Fruit fly (Drosophila melanogaster) whole organism, wandering third instar larva: Measurements from ENCODE around the gene CG5062.

ENCODE experiments used
- CG9705 ChIP-seq: fragments of 200-800 bp; sonication (Bioruptor generic); optimal IDR thresholded peaks from 2 replicates; lab custom pipeline; 2018; ENCODE audit warnings: missing biosample characterization, mild to moderate bottlenecking, missing genetic modification characterization
- CrebA ChIP-seq: fragments of 200-800 bp; sonication (Bioruptor generic); optimal IDR thresholded peaks from 2 replicates; lab custom pipeline; 2016; ENCODE audit warnings: missing biosample characterization, mild to moderate bottlenecking, missing genetic modification characterization, borderline replicate concordance
- Dfd ChIP-seq: fragments of >200 bp; optimal IDR thresholded peaks from 2 replicates; lab custom pipeline; 2017; ENCODE audit warnings: missing biosample characterization, missing genetic modification characterization
- Hnf4 ChIP-seq: fragments of 200-800 bp; sonication (Bioruptor generic); optimal IDR thresholded peaks from 2 replicates; lab custom pipeline; 2016; ENCODE audit warnings: missing biosample characterization, mild to moderate bottlenecking, missing genetic modification characterization
- Hr78 ChIP-seq: fragments of >200 bp; optimal IDR thresholded peaks from 2 replicates; lab custom pipeline; 2017; ENCODE audit warnings: missing biosample characterization, missing genetic modification characterization
- Mio ChIP-seq: sonication (Bioruptor generic); optimal IDR thresholded peaks from 2 replicates; lab custom pipeline; 2016; ENCODE audit warnings: missing biosample characterization, missing genetic modification characterization
- Myc ChIP-seq: fragments of >200 bp; optimal IDR thresholded peaks from 2 replicates; lab custom pipeline; 2017
- Rel ChIP-seq, 2 experiments: fragments of 200-800 bp; sonication (Bioruptor generic) in 1 of 2; optimal IDR thresholded peaks; 2 replicates in 1 of 2; 3 replicates in 1 of 2; lab custom pipeline; 2016 to 2019; ENCODE audit warnings: mild to moderate bottlenecking in 2 of 2, missing biosample characterization in 2 of 2, missing genetic modification characterization in 2 of 2, moderate library complexity in 1 of 2
- Sp1 ChIP-seq: fragments of 200-800 bp; sonication (Bioruptor generic); optimal IDR thresholded peaks from 3 replicates; lab custom pipeline; 2019; ENCODE audit warnings: missing biosample characterization, mild to moderate bottlenecking, missing genetic modification characterization, moderate library complexity
- dmrt93B ChIP-seq: fragments of 200-800 bp; sonication (Bioruptor generic); optimal IDR thresholded peaks from 2 replicates; lab custom pipeline; 2018; ENCODE audit warnings: missing biosample characterization, mild to moderate bottlenecking, missing genetic modification characterization
- ey ChIP-seq: fragments of 200-800 bp; sonication (Bioruptor generic); optimal IDR thresholded peaks from 2 replicates; lab custom pipeline; 2016; ENCODE audit warnings: missing biosample characterization, missing genetic modification characterization
- foxo ChIP-seq, 2 experiments: fragments of 200-800 bp; sonication (Bioruptor generic); optimal IDR thresholded peaks; 2 replicates in 1 of 2; 3 replicates in 1 of 2; lab custom pipeline; 2016 to 2017; ENCODE audit warnings: missing biosample characterization in 2 of 2, missing genetic modification characterization in 2 of 2
- fru ChIP-seq: fragments of 200-800 bp; sonication (Bioruptor generic); optimal IDR thresholded peaks from 3 replicates; lab custom pipeline; 2016; ENCODE audit warnings: missing biosample characterization, mild to moderate bottlenecking, missing genetic modification characterization
- h ChIP-seq: fragments of 200-800 bp; sonication (Bioruptor generic); optimal IDR thresholded peaks from 3 replicates; lab custom pipeline; 2016; ENCODE audit warnings: missing biosample characterization, mild to moderate bottlenecking, missing genetic modification characterization
- psq ChIP-seq: fragments of 200-800 bp; sonication (Bioruptor generic); optimal IDR thresholded peaks from 3 replicates; lab custom pipeline; 2017; ENCODE audit warnings: missing biosample characterization, mild to moderate bottlenecking, missing genetic modification characterization, moderate library complexity
- rgr ChIP-seq: fragments of 200-800 bp; sonication (Bioruptor generic); optimal IDR thresholded peaks from 3 replicates; lab custom pipeline; 2016; ENCODE audit warnings: missing biosample characterization, mild to moderate bottlenecking, missing genetic modification characterization
- sage ChIP-seq: fragments of 200-800 bp; sonication (Bioruptor generic); optimal IDR thresholded peaks from 2 replicates; lab custom pipeline; 2016; ENCODE audit warnings: missing biosample characterization, mild to moderate bottlenecking, missing genetic modification characterization
- sv ChIP-seq: fragments of 200-800 bp; sonication (Bioruptor generic); optimal IDR thresholded peaks from 3 replicates; lab custom pipeline; 2016; ENCODE audit warnings: missing biosample characterization, missing genetic modification characterization
- usp ChIP-seq: fragments of >200 bp; optimal IDR thresholded peaks from 2 replicates; lab custom pipeline; 2017; ENCODE audit warnings: missing biosample characterization, missing genetic modification characterization
- woc ChIP-seq: sonication (Bioruptor generic); optimal IDR thresholded peaks from 2 replicates; lab custom pipeline; 2016; ENCODE audit warnings: missing biosample characterization, mild to moderate bottlenecking, missing genetic modification characterization

CG5062 gene

dm6 chrX:5168193-5168592 is 14.0 kb downstream of the CG5062 start:
- TF ChIP-seq sage (GFP tag; lab: Kevin White, UChicago): no peak
- TF ChIP-seq psq: no peak

- TF ChIP-seq Sp1: no peak
Measured at dm6 chrX:5164924-5165323, 17.2 kb downstream of the CG5062 start.

dm6 chrX:5152888-5153287 is 29.3 kb downstream of the CG5062 start:
- peak; percentile 33 for TF ChIP-seq Myc (lab: Kevin White, UChicago)
- no peak for TF ChIP-seq Dfd (GFP tag; lab: Kevin White, UChicago)
- TF ChIP-seq rgr (GFP tag; lab: Kevin White, UChicago): no peak

dm6 chrX:5143810-5144209 is 38.4 kb downstream of the CG5062 start:
- TF ChIP-seq h (GFP tag; lab: Kevin White, UChicago) (peak; percentile 6), fru (GFP tag; lab: Kevin White, UChicago) (peak; percentile 19), sv (GFP tag; lab: Kevin White, UChicago) (peak; percentile 7), usp (no peak)

dm6 chrX:5131598-5131997 is 50.6 kb downstream of the CG5062 start, which contains the start of gene Rpn13R:
Gene Rpn13R, plus strand, starts transcription at chrX:5131898.
- no peak for TF ChIP-seq Hnf4 (GFP tag; lab: Kevin White, UChicago)
- no peak for TF ChIP-seq usp
- TF ChIP-seq foxo (GFP tag; optimal IDR thresholded peaks at IDR 0.05; lab: Kevin White, UChicago): no peak
- TF ChIP-seq sage (GFP tag; lab: Kevin White, UChicago): no peak
- no peak for TF ChIP-seq CG9705 (GFP tag; lab: Kevin White, UChicago)
- no peak for TF ChIP-seq Sp1
- no peak for TF ChIP-seq h (GFP tag; lab: Kevin White, UChicago)
- no peak for TF ChIP-seq Rel (GFP tag; optimal IDR thresholded peaks at IDR 0.05; lab: Kevin White, UChicago)
- no peak for TF ChIP-seq Rel (tag; optimal IDR thresholded peaks at IDR 0.05; lab: Kevin White, UChicago)
- TF ChIP-seq Hr78 (GFP tag; lab: Kevin White, UChicago): no peak
- no peak for TF ChIP-seq ey
- no peak for TF ChIP-seq fru (GFP tag; lab: Kevin White, UChicago)
- no peak for TF ChIP-seq psq
- TF ChIP-seq CrebA: no peak
- TF ChIP-seq sv (GFP tag; lab: Kevin White, UChicago): no peak
- TF ChIP-seq rgr (GFP tag; lab: Kevin White, UChicago): no peak
- no peak for TF ChIP-seq dmrt93B (GFP tag; lab: Kevin White, UChicago)
- no peak for TF ChIP-seq Mio
- TF ChIP-seq woc: no peak
